1 fruit fly cellular context compared by ENCODE assay signal in the genomic region with DNA sequence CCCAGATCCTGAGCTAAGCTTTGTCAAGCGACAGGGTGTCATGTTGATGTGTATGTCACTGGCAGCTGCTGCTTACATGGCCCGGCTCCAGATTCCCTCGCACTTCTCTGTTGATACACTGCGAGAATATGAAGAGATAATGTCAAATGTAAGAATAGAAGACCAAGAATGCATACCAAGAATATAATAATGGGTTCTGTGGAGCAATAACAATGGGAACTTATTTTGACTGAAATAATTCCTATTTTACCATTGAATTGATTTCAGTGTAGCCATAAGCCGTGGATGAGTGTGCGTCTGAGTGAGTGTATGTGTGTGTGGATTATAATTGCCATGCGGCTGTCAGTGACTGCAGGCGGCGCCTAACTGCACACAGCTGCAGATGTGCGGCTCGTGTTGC.
A peak's percentile ranks its signal among the peaks of the same experiment; 100 is the strongest.
TF ChIP-seq lines count a peak whose summit lies in the region.

No protein-coding gene starts in this region.

TF ChIP-seq in whole organism, prepupa, 60 proteins besides CTCF, POLR2A, EP300 and RAD21 (continued from another document):
- peak; percentile 16 for TF ChIP-seq CG6808 (GFP tag; optimal IDR thresholded peaks at IDR 0.05; lab: Kevin White, UChicago)
- no peak for TF ChIP-seq dsx (GFP tag; optimal IDR thresholded peaks at IDR 0.05; lab: Kevin White, UChicago; ENCODE audit: poor library complexity, severe bottlenecking)
- TF ChIP-seq Eip75B (GFP tag; optimal IDR thresholded peaks at IDR 0.05; lab: Kevin White, UChicago) = peak; percentile 38
- no peak for TF ChIP-seq CG31627 (GFP tag; optimal IDR thresholded peaks at IDR 0.05; lab: Kevin White, UChicago)
- peak; percentile 47 for TF ChIP-seq CG10631 (GFP tag; optimal IDR thresholded peaks at IDR 0.05; lab: Kevin White, UChicago)
- peak; percentile 1 for TF ChIP-seq CG8632 (GFP tag; optimal IDR thresholded peaks at IDR 0.05; lab: Kevin White, UChicago)
- TF ChIP-seq CG15336 (GFP tag; IDR thresholded peaks at IDR 0.05; lab: Robert Waterston, UW) = peak; percentile 42; the same call in 1 of the 2 replicates
- TF ChIP-seq vri (GFP tag; optimal IDR thresholded peaks at IDR 0.05; lab: Kevin White, UChicago) = no peak
